Worm (Caenorhabditis elegans) whole organism, L1 larva: ENCODE data around the gene T07F10.3.

Source experiments
- C16A3.4 ChIP-seq: fragments of 150-350 bp; optimal IDR thresholded peaks from 2 replicates; lab custom pipeline; 2014; ENCODE audit warnings: missing biosample characterization, missing genetic modification characterization
- aha-1 ChIP-seq: fragments of 150-350 bp; optimal IDR thresholded peaks from 2 replicates; lab custom pipeline; 2014; ENCODE audit warnings: missing biosample characterization, missing genetic modification characterization
- aly-2 ChIP-seq: fragments of 150-350 bp; optimal IDR thresholded peaks from 2 replicates; lab custom pipeline; 2014; ENCODE audit warnings: missing biosample characterization, missing genetic modification characterization
- ama-1 ChIP-seq: fragments of 150-350 bp; optimal IDR thresholded peaks from 2 replicates; lab custom pipeline; 2014
- blmp-1 ChIP-seq: fragments of 150-350 bp; optimal IDR thresholded peaks from 2 replicates; lab custom pipeline; 2014; ENCODE audit warnings: missing biosample characterization, missing genetic modification characterization
- ceh-63 ChIP-seq: fragments of 200-800 bp; sonication (Bioruptor generic); optimal IDR thresholded peaks from 2 replicates; lab custom pipeline; 2018; ENCODE audit warnings: mild to moderate bottlenecking, missing genetic modification characterization, missing compliant biosample characterization
- ceh-82 ChIP-seq, 3 experiments: fragments of 150-350 bp in 1 of 3; sonication (generic microtip) in 2 of 3; optimal IDR thresholded peaks; 2 replicates each; lab custom pipeline; 2014 to 2017; ENCODE audit warnings: missing biosample characterization in 3 of 3, missing genetic modification characterization in 3 of 3
- ceh-90 ChIP-seq: sonication (generic microtip); optimal IDR thresholded peaks from 2 replicates; lab custom pipeline; 2016; ENCODE audit warnings: missing genetic modification characterization, missing compliant biosample characterization
- ces-1 ChIP-seq: fragments of 150-350 bp; optimal IDR thresholded peaks from 2 replicates; lab custom pipeline; 2014; ENCODE audit warnings: missing biosample characterization, missing genetic modification reagents, missing genetic modification characterization
- dpl-1 ChIP-seq, 3 experiments: fragments of 150-350 bp in 2 of 3; sonication (generic microtip) in 1 of 3; optimal IDR thresholded peaks; 2 replicates each; lab custom pipeline; 2014 to 2017; ENCODE audit warnings: missing biosample characterization in 3 of 3, missing genetic modification characterization in 3 of 3, missing genetic modification reagents in 3 of 3
- dsc-1 ChIP-seq: sonication (generic microtip); optimal IDR thresholded peaks from 2 replicates; lab custom pipeline; 2016; ENCODE audit warnings: mild to moderate bottlenecking, missing genetic modification characterization, missing compliant biosample characterization
- egl-13 ChIP-seq: sonication (generic microtip); optimal IDR thresholded peaks from 2 replicates; lab custom pipeline; 2016; ENCODE audit warnings: missing genotype, missing genetic modification reagents, missing genetic modification characterization, missing compliant biosample characterization
- elt-3 ChIP-seq, 6 experiments: fragments of 150-350 bp in 1 of 6; sonication (generic microtip); optimal IDR thresholded peaks; 2 replicates each; lab custom pipeline; 2017 to 2018; ENCODE audit warnings: missing biosample characterization in 6 of 6, missing genetic modification characterization in 6 of 6, inconsistent platforms in 1 of 6
- fkh-10 ChIP-seq: sonication (generic microtip); optimal IDR thresholded peaks from 2 replicates; lab custom pipeline; 2017; ENCODE audit warnings: missing biosample characterization, missing genetic modification reagents, missing genetic modification characterization
- hlh-17 ChIP-seq: fragments of 200-800 bp; sonication (Bioruptor generic); optimal IDR thresholded peaks from 2 replicates; lab custom pipeline; 2018; ENCODE audit warnings: missing genetic modification characterization, mild to moderate bottlenecking, missing compliant biosample characterization, moderate library complexity, borderline replicate concordance
- hlh-4 ChIP-seq: sonication (generic microtip); optimal IDR thresholded peaks from 2 replicates; lab custom pipeline; 2016; ENCODE audit warnings: mild to moderate bottlenecking, missing genetic modification characterization, missing compliant biosample characterization
- irx-1 ChIP-seq: sonication (generic microtip); optimal IDR thresholded peaks from 2 replicates; lab custom pipeline; 2016; ENCODE audit warnings: missing genetic modification characterization, missing compliant biosample characterization
- jun-1 ChIP-seq: fragments of 150-350 bp; optimal IDR thresholded peaks from 2 replicates; lab custom pipeline; 2014; ENCODE audit warnings: missing biosample characterization, missing genetic modification reagents, missing genetic modification characterization
- lin-35 ChIP-seq, 2 experiments: fragments of 150-350 bp; optimal IDR thresholded peaks; 2 replicates each; lab custom pipeline; 2014; ENCODE audit warnings: missing biosample characterization in 2 of 2, missing genetic modification characterization in 2 of 2, missing genetic modification reagents in 2 of 2
- lin-39 ChIP-seq: fragments of 150-350 bp; optimal IDR thresholded peaks from 2 replicates; lab custom pipeline; 2014; ENCODE audit warnings: missing biosample characterization, missing genetic modification reagents, missing genetic modification characterization
- lir-3 ChIP-seq: sonication (generic microtip); optimal IDR thresholded peaks from 2 replicates; lab custom pipeline; 2016; ENCODE audit warnings: mild to moderate bottlenecking, missing genetic modification characterization, moderate library complexity, missing compliant biosample characterization; ENCODE audit not compliant: poor library complexity
- lsy-2 ChIP-seq, 2 experiments: fragments of 150-350 bp; optimal IDR thresholded peaks; 2 replicates each; lab custom pipeline; 2014; ENCODE audit warnings: missing biosample characterization in 2 of 2, missing genetic modification characterization in 2 of 2
- nhr-12 ChIP-seq: sonication (generic microtip); optimal IDR thresholded peaks from 2 replicates; lab custom pipeline; 2017; ENCODE audit warnings: missing biosample characterization, missing genetic modification characterization
- nhr-19 ChIP-seq: fragments of 200-800 bp; sonication (Bioruptor generic); conservative IDR thresholded peaks from 2 replicates; pipeline ENCODE4 v1.3.6; 2022; ENCODE audit warnings: missing genetic modification characterization, missing compliant biosample characterization
- nhr-28 ChIP-seq: fragments of 150-350 bp; optimal IDR thresholded peaks from 2 replicates; lab custom pipeline; 2014; ENCODE audit warnings: missing biosample characterization, missing genetic modification characterization
- nhr-47 ChIP-seq: sonication (generic microtip); optimal IDR thresholded peaks from 2 replicates; lab custom pipeline; 2016; ENCODE audit warnings: mild to moderate bottlenecking, missing genetic modification characterization, moderate library complexity, missing compliant biosample characterization
- nhr-71 ChIP-seq: sonication (generic microtip); optimal IDR thresholded peaks from 2 replicates; lab custom pipeline; 2016; ENCODE audit warnings: mild to moderate bottlenecking, missing genetic modification characterization, moderate library complexity, missing compliant biosample characterization
- nhr-77 ChIP-seq: fragments of 150-350 bp; optimal IDR thresholded peaks from 2 replicates; lab custom pipeline; 2014; ENCODE audit warnings: missing biosample characterization, missing genetic modification characterization
- nhr-90 ChIP-seq: sonication (generic microtip); optimal IDR thresholded peaks from 2 replicates; lab custom pipeline; 2016; ENCODE audit warnings: mild to moderate bottlenecking, missing genetic modification characterization, missing compliant biosample characterization; ENCODE audit not compliant: poor library complexity
- pag-3 ChIP-seq: sonication (generic microtip); optimal IDR thresholded peaks from 2 replicates; lab custom pipeline; 2017; ENCODE audit warnings: missing genetic modification characterization, mild to moderate bottlenecking, missing compliant biosample characterization, antibody characterized with exemption, borderline replicate concordance; ENCODE audit not compliant: insufficient read depth
- pax-3 ChIP-seq: fragments of 200-800 bp; sonication (Bioruptor generic); optimal IDR thresholded peaks from 2 replicates; lab custom pipeline; 2018; ENCODE audit warnings: mild to moderate bottlenecking, missing genetic modification characterization, moderate library complexity, missing compliant biosample characterization
- snpc-4 ChIP-seq: fragments of 150-350 bp; optimal IDR thresholded peaks from 2 replicates; lab custom pipeline; 2014; ENCODE audit warnings: missing biosample characterization, missing genetic modification characterization
- snu-23 ChIP-seq: sonication (generic microtip); optimal IDR thresholded peaks from 2 replicates; lab custom pipeline; 2016; ENCODE audit warnings: missing genetic modification characterization, missing compliant biosample characterization
- sup-37 ChIP-seq: fragments of 200-800 bp; sonication (Bioruptor generic); optimal IDR thresholded peaks from 2 replicates; lab custom pipeline; 2018; ENCODE audit warnings: mild to moderate bottlenecking, missing genetic modification characterization, missing compliant biosample characterization
- swsn-7 ChIP-seq: sonication (generic microtip); optimal IDR thresholded peaks from 2 replicates; lab custom pipeline; 2016; ENCODE audit warnings: missing genetic modification characterization, missing compliant biosample characterization
- unc-62 ChIP-seq: fragments of 150-350 bp; optimal IDR thresholded peaks from 2 replicates; lab custom pipeline; 2014; ENCODE audit warnings: missing biosample characterization, missing genetic modification reagents, missing genetic modification characterization
- unc-86 ChIP-seq: sonication (generic microtip); optimal IDR thresholded peaks from 2 replicates; lab custom pipeline; 2016; ENCODE audit warnings: missing genetic modification characterization, missing compliant biosample characterization
- xbp-1 ChIP-seq: sonication (generic microtip); optimal IDR thresholded peaks from 2 replicates; lab custom pipeline; 2016; ENCODE audit warnings: missing genetic modification characterization, missing compliant biosample characterization
- zag-1 ChIP-seq: fragments of 150-350 bp; optimal IDR thresholded peaks from 2 replicates; lab custom pipeline; 2014; ENCODE audit warnings: missing biosample characterization, missing genetic modification characterization
- zip-4 ChIP-seq: fragments of 200-800 bp; sonication (Bioruptor generic); optimal IDR thresholded peaks from 2 replicates; lab custom pipeline; 2018; ENCODE audit warnings: mild to moderate bottlenecking, missing genetic modification characterization, moderate library complexity, missing compliant biosample characterization

The T07F10.3 gene

DNA sequence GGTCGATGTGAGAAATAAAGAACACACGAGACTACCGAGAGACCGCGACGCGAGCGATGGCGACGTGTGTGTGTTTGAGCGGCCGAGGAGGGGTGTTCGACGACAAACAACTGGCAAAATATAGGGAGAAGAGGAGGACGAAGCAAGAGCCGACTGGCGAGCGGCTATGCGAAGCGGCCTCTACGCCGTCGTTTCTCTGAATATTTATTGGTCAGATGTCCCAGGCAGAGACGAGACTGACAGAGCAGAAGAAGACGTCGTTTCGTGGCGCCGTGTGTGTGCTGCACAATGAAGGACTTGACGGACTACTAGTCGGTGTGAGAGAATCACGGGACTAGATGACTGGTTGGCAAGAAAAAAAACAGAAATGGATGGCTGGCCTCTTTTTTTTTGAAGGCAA, 50.7 kb downstream of the T07F10.3 start (continued):
- peak in 1 of 2 experiments; percentile 36 for TF ChIP-seq lsy-2 (tag; optimal IDR thresholded peaks at IDR 0.05; lab: Kevin White, UChicago)
- peak; percentile 21 for TF ChIP-seq xbp-1
- no peak for TF ChIP-seq unc-62 (GFP tag; lab: Kevin White, UChicago)
- TF ChIP-seq lin-39 (tag; lab: Kevin White, UChicago): no peak
- no peak for TF ChIP-seq elt-3 (tag; optimal IDR thresholded peaks at IDR 0.05; lab: Kevin White, UChicago)
- no peak for TF ChIP-seq ceh-63 (GFP tag; lab: Kevin White, UChicago)
- TF ChIP-seq ceh-82 (tag; optimal IDR thresholded peaks at IDR 0.05; lab: Kevin White, UChicago): peak in 1 of 3 experiments; percentile 52
- TF ChIP-seq nhr-19 (GFP tag; lab: Robert Waterston, UW): no peak
- TF ChIP-seq ces-1 (GFP tag; lab: Kevin White, UChicago): no peak
- peak; percentile 25 for TF ChIP-seq snpc-4 (tag; lab: Kevin White, UChicago)
- peak in 1 of 3 experiments; percentile 17 for TF ChIP-seq dpl-1 (GFP tag; optimal IDR thresholded peaks at IDR 0.05; lab: Kevin White, UChicago)
- TF ChIP-seq zip-4 (GFP tag; lab: Kevin White, UChicago): no peak
- no peak for TF ChIP-seq zag-1 (tag; lab: Kevin White, UChicago)
- no peak for TF ChIP-seq nhr-12
- TF ChIP-seq blmp-1 (tag; lab: Kevin White, UChicago): no peak
- TF ChIP-seq ceh-90 (tag; lab: Kevin White, UChicago): no peak
- TF ChIP-seq nhr-71 (tag; lab: Kevin White, UChicago): peak; percentile 56
- no peak for TF ChIP-seq nhr-28
- TF ChIP-seq swsn-7 (tag; lab: Kevin White, UChicago): peak; percentile 15
- TF ChIP-seq lin-35 (GFP tag; optimal IDR thresholded peaks at IDR 0.05; lab: Kevin White, UChicago): no peak
- no peak for TF ChIP-seq pag-3 (tag; lab: Kevin White, UChicago)
- TF ChIP-seq lir-3 (tag; lab: Kevin White, UChicago): peak; percentile 53
- no peak for TF ChIP-seq aly-2
- TF ChIP-seq nhr-90 (tag; lab: Kevin White, UChicago): no peak
- peak; percentile 78 for TF ChIP-seq pax-3 (tag; lab: Kevin White, UChicago)
- no peak for TF ChIP-seq irx-1 (tag; lab: Kevin White, UChicago)
- TF ChIP-seq sup-37 (GFP tag; lab: Kevin White, UChicago): no peak
- peak; percentile 34 for TF ChIP-seq unc-86
- TF ChIP-seq dsc-1: peak; percentile 8
- peak; percentile 5 for TF ChIP-seq egl-13 (tag; lab: Kevin White, UChicago)
- peak; percentile 42 for TF ChIP-seq fkh-10 (GFP tag; lab: Kevin White, UChicago)
- TF ChIP-seq nhr-47 (tag; lab: Kevin White, UChicago): peak; percentile 51
- no peak for TF ChIP-seq aha-1 (tag; lab: Kevin White, UChicago)
- peak; percentile 18 for TF ChIP-seq snu-23 (GFP tag; lab: Kevin White, UChicago)

DNA sequence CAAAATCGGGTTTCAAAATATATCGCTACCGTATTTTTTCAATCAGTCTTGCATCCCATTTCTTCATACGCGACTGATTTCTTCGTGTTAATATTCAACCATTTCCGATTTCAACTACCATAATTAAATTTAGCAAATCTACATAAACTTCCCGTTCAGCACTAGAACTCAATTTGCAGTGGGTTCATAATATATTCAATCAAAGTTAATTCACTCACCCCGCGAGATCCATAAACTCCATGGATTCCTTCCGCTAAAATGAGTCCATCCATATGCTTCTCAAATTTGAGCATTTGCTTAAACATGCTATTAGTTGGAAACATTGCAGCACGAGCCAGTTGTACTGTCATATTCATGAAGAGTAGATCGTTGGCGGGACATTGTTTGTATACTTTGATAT, 51.4 kb downstream of the T07F10.3 start:
- TF ChIP-seq hlh-17 (GFP tag; lab: Kevin White, UChicago) (no peak), irx-1 (tag; lab: Kevin White, UChicago) (no peak), swsn-7 (tag; lab: Kevin White, UChicago) (no peak), elt-3 (tag; optimal IDR thresholded peaks at IDR 0.05; lab: Kevin White, UChicago) (no peak), ces-1 (GFP tag; lab: Kevin White, UChicago) (no peak), blmp-1 (tag; lab: Kevin White, UChicago) (no peak), C16A3.4 (no peak), ama-1 (lab: Kevin White, UChicago) (no peak), jun-1 (no peak), snpc-4 (tag; lab: Kevin White, UChicago) (no peak), ceh-63 (GFP tag; lab: Kevin White, UChicago) (no peak), hlh-4 (tag; lab: Kevin White, UChicago) (no peak), nhr-77 (tag; lab: Kevin White, UChicago) (no peak), xbp-1 (no peak)
